Fruit fly (Drosophila melanogaster) whole organism, embryonic: ENCODE measurements around the gene CG43062.
A peak's percentile ranks its signal among the peaks of the same experiment; 100 is the strongest.

Experiments
- Abd-B ChIP-seq: fragments of 200-800 bp; sonication (Bioruptor generic); optimal IDR thresholded peaks from 2 replicates; lab custom pipeline; 2018; ENCODE audit warnings: missing biosample characterization, mild to moderate bottlenecking, missing genetic modification characterization, moderate library complexity
- Atf-2 ChIP-seq: fragments of 200-800 bp; sonication (Bioruptor generic); optimal IDR thresholded peaks from 2 replicates; lab custom pipeline; 2016; ENCODE audit warnings: missing biosample characterization, missing genetic modification characterization
- Awh ChIP-seq: fragments of 200-800 bp; sonication (Bioruptor generic); IDR thresholded peaks from 2 replicates; pipeline ENCODE4, ENCODE4 v1.3.6; 2022; ENCODE audit warnings: missing biosample characterization, missing genetic modification characterization
- Blimp-1 ChIP-seq: fragments of 200-800 bp; sonication (Bioruptor generic); optimal IDR thresholded peaks from 3 replicates; lab custom pipeline; 2018; ENCODE audit warnings: missing biosample characterization, missing genetic modification characterization, mild to moderate bottlenecking, moderate library complexity, missing genetic modification reagents
- Bteb2 ChIP-seq: fragments of 200-800 bp; sonication (Bioruptor generic); optimal IDR thresholded peaks from 2 replicates; lab custom pipeline; 2016; ENCODE audit warnings: missing biosample characterization, missing genetic modification characterization
- CG10543 ChIP-seq: fragments of 200-800 bp; sonication (Bioruptor generic); optimal IDR thresholded peaks from 3 replicates; lab custom pipeline; 2017; ENCODE audit warnings: missing biosample characterization, mild to moderate bottlenecking, missing genetic modification characterization, moderate library complexity
- CG10979 ChIP-seq: fragments of 200-800 bp; sonication (Bioruptor generic); optimal IDR thresholded peaks from 2 replicates; lab custom pipeline; 2018; ENCODE audit warnings: missing biosample characterization, mild to moderate bottlenecking, missing genetic modification characterization, moderate library complexity
- CG12299 ChIP-seq: fragments of 200-800 bp; sonication (Bioruptor generic); optimal IDR thresholded peaks from 2 replicates; lab custom pipeline; 2018; ENCODE audit warnings: missing biosample characterization, mild to moderate bottlenecking, missing genetic modification characterization
- CG1529 ChIP-seq: fragments of 200-800 bp; sonication (Bioruptor generic); optimal IDR thresholded peaks from 3 replicates; lab custom pipeline; 2018; ENCODE audit warnings: missing biosample characterization, missing genetic modification characterization
- CG17186 ChIP-seq: fragments of 200-800 bp; sonication (Bioruptor generic); optimal IDR thresholded peaks from 3 replicates; lab custom pipeline; 2017; ENCODE audit warnings: missing biosample characterization, missing genetic modification reagents, missing genetic modification characterization
- CG2120 ChIP-seq: fragments of 200-800 bp; sonication (Bioruptor generic); optimal IDR thresholded peaks from 3 replicates; lab custom pipeline; 2016; ENCODE audit warnings: missing biosample characterization, missing genetic modification characterization
- CG30020 ChIP-seq: fragments of 200-800 bp; optimal IDR thresholded peaks from 2 replicates; lab custom pipeline; 2019; ENCODE audit warnings: missing biosample characterization, mild to moderate bottlenecking, missing genetic modification characterization, moderate library complexity
- CG8290 ChIP-seq, 3 experiments: fragments of 200-800 bp; sonication (Bioruptor generic); optimal IDR thresholded peaks; 2 replicates each; lab custom pipeline; 2016 to 2019; ENCODE audit warnings: missing biosample characterization in 3 of 3, missing genetic modification characterization in 3 of 3, mild to moderate bottlenecking in 2 of 3, moderate library complexity in 1 of 3
- D19A ChIP-seq: fragments of 200-800 bp; optimal IDR thresholded peaks from 3 replicates; lab custom pipeline; 2019; ENCODE audit warnings: missing biosample characterization, mild to moderate bottlenecking, missing genetic modification characterization, moderate library complexity
- Deaf1 ChIP-seq: fragments of 200-800 bp; optimal IDR thresholded peaks from 3 replicates; lab custom pipeline; 2019; ENCODE audit warnings: missing biosample characterization, mild to moderate bottlenecking, missing genetic modification characterization, moderate library complexity
- Dek ChIP-seq: fragments of 200-800 bp; sonication (Bioruptor generic); optimal IDR thresholded peaks from 3 replicates; lab custom pipeline; 2019; ENCODE audit warnings: missing biosample characterization, mild to moderate bottlenecking, missing genetic modification characterization, moderate library complexity
- E2f1 ChIP-seq: fragments of 200-800 bp; sonication (Bioruptor generic); IDR thresholded peaks from 2 replicates; pipeline ENCODE4 v1.3.6; 2022; ENCODE audit warnings: missing biosample characterization, missing genetic modification characterization
- E2f2 ChIP-seq: fragments of 200-800 bp; sonication (Bioruptor generic); IDR thresholded peaks from 2 replicates; pipeline ENCODE4 v1.3.6; 2022; ENCODE audit warnings: missing biosample characterization, missing genetic modification characterization
- Eip74EF ChIP-seq, 2 experiments: fragments of 200-800 bp in 1 of 2; fragments of >200 bp in 1 of 2; sonication (Bioruptor generic) in 1 of 2; optimal IDR thresholded peaks; 2 replicates each; lab custom pipeline; 2017 to 2019; ENCODE audit warnings: missing biosample characterization in 2 of 2, missing genetic modification characterization in 2 of 2, mild to moderate bottlenecking in 1 of 2, moderate library complexity in 1 of 2
- HLH3B ChIP-seq: fragments of 200-800 bp; sonication (Bioruptor generic); IDR thresholded peaks from 2 replicates; pipeline ENCODE4 v1.3.6; 2022; ENCODE audit warnings: missing biosample characterization, missing genetic modification characterization
- HLH54F ChIP-seq: fragments of 200-800 bp; sonication (Bioruptor generic); optimal IDR thresholded peaks from 3 replicates; lab custom pipeline; 2016; ENCODE audit warnings: missing biosample characterization, missing genetic modification characterization
- HmgD ChIP-seq: fragments of 200-800 bp; sonication (Bioruptor generic); optimal IDR thresholded peaks from 3 replicates; lab custom pipeline; 2016; ENCODE audit warnings: missing biosample characterization, missing genetic modification characterization
- Hr3 ChIP-seq: fragments of 200-800 bp; sonication (Bioruptor generic); optimal IDR thresholded peaks from 3 replicates; lab custom pipeline; 2016; ENCODE audit warnings: missing biosample characterization, missing genetic modification characterization
- Hr39 ChIP-seq: fragments of >200 bp; optimal IDR thresholded peaks from 2 replicates; lab custom pipeline; 2017
- Mad ChIP-seq: fragments of 200-800 bp; sonication (Bioruptor generic); optimal IDR thresholded peaks from 2 replicates; lab custom pipeline; 2016; ENCODE audit warnings: missing biosample characterization, missing genetic modification characterization
- Mes4 ChIP-seq: fragments of 200-800 bp; sonication (Bioruptor generic); optimal IDR thresholded peaks from 2 replicates; lab custom pipeline; 2016; ENCODE audit warnings: missing biosample characterization, missing genetic modification characterization
- Mrtf ChIP-seq: fragments of 200-800 bp; sonication (Bioruptor generic); IDR thresholded peaks from 3 replicates; pipeline ENCODE4 v1.3.6; 2022; ENCODE audit warnings: missing biosample characterization, missing genetic modification characterization
- Neu2 ChIP-seq: fragments of 200-800 bp; sonication (Bioruptor generic); optimal IDR thresholded peaks from 3 replicates; lab custom pipeline; 2016; ENCODE audit warnings: missing biosample characterization, missing genetic modification characterization, borderline replicate concordance
- Nf-YC ChIP-seq: fragments of 200-800 bp; optimal IDR thresholded peaks from 3 replicates; lab custom pipeline; 2019; ENCODE audit warnings: missing biosample characterization, mild to moderate bottlenecking, missing genetic modification characterization, moderate library complexity
- Oli ChIP-seq: fragments of 200-800 bp; sonication (Bioruptor generic); optimal IDR thresholded peaks from 2 replicates; lab custom pipeline; 2018; ENCODE audit warnings: missing biosample characterization, mild to moderate bottlenecking, missing genetic modification characterization, moderate library complexity
- Scr ChIP-seq: fragments of 200-800 bp; sonication (Bioruptor generic); IDR thresholded peaks from 2 replicates; pipeline ENCODE4 v1.3.6; 2022; ENCODE audit warnings: missing biosample characterization, missing genetic modification characterization; ENCODE audit not compliant: partially characterized antibody
- Spps ChIP-seq: fragments of 200-800 bp; sonication (Bioruptor generic); optimal IDR thresholded peaks from 2 replicates; lab custom pipeline; 2018; ENCODE audit warnings: missing biosample characterization, mild to moderate bottlenecking, missing genetic modification characterization
- Sry-δ ChIP-seq: fragments of 200-800 bp; sonication (Bioruptor generic); optimal IDR thresholded peaks from 2 replicates; lab custom pipeline; 2016; ENCODE audit warnings: missing biosample characterization, missing genetic modification characterization
- bbx ChIP-seq: fragments of 200-800 bp; sonication (Bioruptor generic); IDR thresholded peaks from 2 replicates; pipeline ENCODE4 v1.3.6; 2022; ENCODE audit warnings: missing biosample characterization, missing genetic modification characterization; ENCODE audit not compliant: partially characterized antibody
- bsh ChIP-seq, 2 experiments: fragments of 200-800 bp; sonication (Bioruptor generic); optimal IDR thresholded peaks; 2 replicates each; lab custom pipeline; 2017 to 2018; ENCODE audit warnings: mild to moderate bottlenecking in 2 of 2, missing biosample characterization in 2 of 2, missing genetic modification characterization in 2 of 2, moderate library complexity in 1 of 2
- da ChIP-seq: fragments of 200-800 bp; sonication (Bioruptor generic); optimal IDR thresholded peaks from 2 replicates; lab custom pipeline; 2016; ENCODE audit warnings: missing biosample characterization, missing genetic modification characterization
- fd3F ChIP-seq: fragments of 200-800 bp; sonication (Bioruptor generic); optimal IDR thresholded peaks from 2 replicates; lab custom pipeline; 2018; ENCODE audit warnings: missing biosample characterization, mild to moderate bottlenecking, missing genetic modification characterization, moderate library complexity
- fd96Cb ChIP-seq: fragments of 200-800 bp; sonication (Bioruptor generic); optimal IDR thresholded peaks from 2 replicates; lab custom pipeline; 2018; ENCODE audit warnings: missing biosample characterization, mild to moderate bottlenecking, missing genetic modification characterization, moderate library complexity
- gt ChIP-seq: fragments of 200-800 bp; sonication (Bioruptor generic); IDR thresholded peaks from 2 replicates; pipeline ENCODE4 v1.3.6; 2022; ENCODE audit warnings: missing biosample characterization, missing genetic modification characterization
- kah ChIP-seq: fragments of 200-800 bp; sonication (Bioruptor generic); optimal IDR thresholded peaks from 2 replicates; lab custom pipeline; 2018; ENCODE audit warnings: missing biosample characterization, mild to moderate bottlenecking, missing genetic modification characterization
- lbe ChIP-seq: fragments of 200-800 bp; sonication (Bioruptor generic); optimal IDR thresholded peaks from 2 replicates; lab custom pipeline; 2016; ENCODE audit warnings: missing biosample characterization, mild to moderate bottlenecking, missing genetic modification characterization
- pnt ChIP-seq: fragments of 200-800 bp; sonication (Bioruptor generic); optimal IDR thresholded peaks from 3 replicates; lab custom pipeline; 2016; ENCODE audit warnings: missing biosample characterization, missing genetic modification characterization
- pros ChIP-seq: fragments of 200-800 bp; sonication (Bioruptor generic); optimal IDR thresholded peaks from 3 replicates; lab custom pipeline; 2019; ENCODE audit warnings: missing biosample characterization, mild to moderate bottlenecking, missing genetic modification characterization, moderate library complexity
- row ChIP-seq: fragments of 200-800 bp; sonication (Bioruptor generic); IDR thresholded peaks from 3 replicates; pipeline ENCODE4 v1.3.6; 2022; ENCODE audit warnings: missing biosample characterization, missing genetic modification characterization
- sens ChIP-seq: fragments of 200-800 bp; sonication (Bioruptor generic); peaks from one replicate; lab custom pipeline; 2016; ENCODE audit warnings: missing biosample characterization, missing genetic modification characterization
- sima ChIP-seq: fragments of 200-800 bp; sonication (Bioruptor generic); optimal IDR thresholded peaks from 2 replicates; lab custom pipeline; 2016; ENCODE audit warnings: missing biosample characterization, missing genetic modification characterization
- slp2 ChIP-seq: fragments of 200-800 bp; sonication (Bioruptor generic); optimal IDR thresholded peaks from 2 replicates; lab custom pipeline; 2016; ENCODE audit warnings: missing biosample characterization, missing genetic modification characterization
- sob ChIP-seq: fragments of 200-800 bp; sonication (Bioruptor generic); IDR thresholded peaks from 2 replicates; pipeline ENCODE4 v1.3.6; 2022; ENCODE audit warnings: missing biosample characterization, missing genetic modification characterization
- tll ChIP-seq, 2 experiments: fragments of 200-800 bp in 1 of 2; fragments of >200 bp in 1 of 2; sonication (Bioruptor generic) in 1 of 2; optimal IDR thresholded peaks; 2 replicates each; lab custom pipeline; 2017 to 2019; ENCODE audit warnings: missing biosample characterization in 2 of 2, missing genetic modification characterization in 2 of 2, mild to moderate bottlenecking in 1 of 2, moderate library complexity in 1 of 2
- ttk ChIP-seq: fragments of 200-800 bp; sonication (Bioruptor generic); IDR thresholded peaks from 2 replicates; pipeline ENCODE4 v2.1.2; 2022; ENCODE audit warnings: missing biosample characterization, missing genetic modification characterization
- zf30C ChIP-seq: fragments of 200-800 bp; sonication (Bioruptor generic); optimal IDR thresholded peaks from 3 replicates; lab custom pipeline; 2018; ENCODE audit warnings: missing biosample characterization, mild to moderate bottlenecking, missing genetic modification characterization

The CG43062 gene

dm6 chr3R:11777058-11777457 is 26.9 kb downstream of the CG43062 start:
- no peak for TF ChIP-seq bsh (GFP tag; optimal IDR thresholded peaks at IDR 0.05; lab: Kevin White, UChicago)
- TF ChIP-seq tll (GFP tag; optimal IDR thresholded peaks at IDR 0.05; lab: Kevin White, UChicago): no peak
- TF ChIP-seq pnt (GFP tag; lab: Kevin White, UChicago): no peak
- peak; percentile 54 for TF ChIP-seq sens (GFP tag; lab: Kevin White, UChicago)
- no peak for TF ChIP-seq Scr (GFP tag; lab: Robert Waterston, UW)
- TF ChIP-seq Nf-YC (tag; lab: Kevin White, UChicago): no peak
- 0 out of 2 replicates have a peak, but pooled peaks have one; percentile 22 for TF ChIP-seq bbx (GFP tag; lab: Robert Waterston, UW)
- no peak for TF ChIP-seq HLH54F (GFP tag; lab: Kevin White, UChicago)
- no peak for TF ChIP-seq CG1529 (GFP tag; lab: Kevin White, UChicago)
- TF ChIP-seq CG8290 (GFP tag; optimal IDR thresholded peaks at IDR 0.05; lab: Kevin White, UChicago): no peak
- TF ChIP-seq CG8290 (tag; optimal IDR thresholded peaks at IDR 0.05; lab: Kevin White, UChicago): peak in 1 of 2 experiments; percentile 29
- no peak for TF ChIP-seq Mrtf (GFP tag; lab: Robert Waterston, UW)
- no peak for TF ChIP-seq Hr3
- TF ChIP-seq CG17186 (GFP tag; lab: Kevin White, UChicago): no peak
- no peak for TF ChIP-seq Awh (GFP tag; lab: Robert Waterston, UW)
- no peak for TF ChIP-seq sima (GFP tag; lab: Kevin White, UChicago)
- no peak for TF ChIP-seq E2f2 (GFP tag; lab: Robert Waterston, UW)
- TF ChIP-seq CG30020 (tag; lab: Kevin White, UChicago): no peak
- TF ChIP-seq sob (GFP tag; lab: Robert Waterston, UW): peak; percentile 27; the same call in 1 of the 2 replicates
- TF ChIP-seq Mes4 (GFP tag; lab: Kevin White, UChicago): no peak
- TF ChIP-seq CG10543 (GFP tag; lab: Kevin White, UChicago): no peak
- TF ChIP-seq Hr39 (lab: Kevin White, UChicago): no peak
- TF ChIP-seq Dek (tag; lab: Kevin White, UChicago): no peak
- peak; percentile 6 for TF ChIP-seq CG2120 (GFP tag; lab: Kevin White, UChicago)
- TF ChIP-seq Atf-2: no peak
- TF ChIP-seq da (GFP tag; lab: Kevin White, UChicago): no peak
- no peak for TF ChIP-seq Neu2 (GFP tag; lab: Kevin White, UChicago)
- no peak for TF ChIP-seq Sry-δ (GFP tag; lab: Kevin White, UChicago)
- TF ChIP-seq Abd-B: no peak
- TF ChIP-seq pros (GFP tag; lab: Kevin White, UChicago): no peak
- peak; percentile 15 for TF ChIP-seq zf30C (GFP tag; lab: Kevin White, UChicago)
- no peak for TF ChIP-seq fd96Cb (tag; lab: Kevin White, UChicago)
- TF ChIP-seq row (GFP tag; lab: Robert Waterston, UW): peak; percentile 62
- TF ChIP-seq gt: no peak
- TF ChIP-seq Eip74EF (GFP tag; optimal IDR thresholded peaks at IDR 0.05; lab: Kevin White, UChicago): no peak
- no peak for TF ChIP-seq Bteb2 (GFP tag; lab: Kevin White, UChicago)
- TF ChIP-seq HLH3B: no peak
- no peak for TF ChIP-seq HmgD (GFP tag; lab: Kevin White, UChicago)
- no peak for TF ChIP-seq Mad (GFP tag; lab: Kevin White, UChicago)
- TF ChIP-seq CG12299 (tag; lab: Kevin White, UChicago): no peak
- TF ChIP-seq kah (GFP tag; lab: Kevin White, UChicago): peak; percentile 67
- no peak for TF ChIP-seq Spps (tag; lab: Kevin White, UChicago)
- TF ChIP-seq ttk (GFP tag; lab: Robert Waterston, UW): no peak
- no peak for TF ChIP-seq slp2 (GFP tag; lab: Kevin White, UChicago)
- TF ChIP-seq Blimp-1 (GFP tag; lab: Kevin White, UChicago): peak; percentile 60
- peak; percentile 9 for TF ChIP-seq CG10979
- TF ChIP-seq Oli (tag; lab: Kevin White, UChicago): no peak
- no peak for TF ChIP-seq E2f1 (GFP tag; lab: Robert Waterston, UW)
- no peak for TF ChIP-seq Deaf1
- TF ChIP-seq D19A (tag; lab: Kevin White, UChicago): peak; percentile 69
- TF ChIP-seq fd3F (GFP tag; lab: Kevin White, UChicago): no peak
- TF ChIP-seq lbe (GFP tag; lab: Kevin White, UChicago): peak; percentile 13
